Worm (Caenorhabditis elegans): ENCODE measurements around the gene cup-4.

cup-4 gene

ce11 chrIII:7872776-7873175 lies 6.5 kb downstream of the cup-4 start (continued):
- no peak for TF ChIP-seq ceh-63 (GFP tag; optimal IDR thresholded peaks at IDR 0.05)
- peak; percentile 14 for TF ChIP-seq vab-15 (tag; optimal IDR thresholded peaks at IDR 0.05)
- no peak for TF ChIP-seq ama-1 (optimal IDR thresholded peaks at IDR 0.05)
- no peak for TF ChIP-seq lir-3 (tag; optimal IDR thresholded peaks at IDR 0.05; ENCODE audit: poor library complexity)
- TF ChIP-seq lin-39 (tag; optimal IDR thresholded peaks at IDR 0.05) = no peak
- no peak for TF ChIP-seq dpl-1 (GFP tag; optimal IDR thresholded peaks at IDR 0.05)

ce11 chrIII:7873481-7873880 lies 7.2 kb downstream of the cup-4 start, which contains the start of gene tyr-1:
Gene tyr-1, plus strand, starts transcription at chrIII:7873781.
- no peak for TF ChIP-seq ets-5 (GFP tag; IDR thresholded peaks at IDR 0.05)
- TF ChIP-seq nhr-90 (tag; optimal IDR thresholded peaks at IDR 0.05; ENCODE audit: poor library complexity) = no peak
- TF ChIP-seq egl-13 (tag; optimal IDR thresholded peaks at IDR 0.05) = no peak
- TF ChIP-seq C04F5.9 (tag; optimal IDR thresholded peaks at IDR 0.05) = no peak
- no peak for TF ChIP-seq aha-1 (tag; optimal IDR thresholded peaks at IDR 0.05)
- no peak for TF ChIP-seq isw-1 (GFP tag; IDR thresholded peaks at IDR 0.05)
- TF ChIP-seq efl-1 (optimal IDR thresholded peaks at IDR 0.05) = no peak
- peak in 1 of 2 experiments; percentile 17 for TF ChIP-seq efl-1 (GFP tag; optimal IDR thresholded peaks at IDR 0.05 in 1 of 2)
- no peak for TF ChIP-seq nhr-47 (tag; optimal IDR thresholded peaks at IDR 0.05)
- TF ChIP-seq lsy-2 (tag; optimal IDR thresholded peaks at IDR 0.05) = no peak

ce11 chrIII:7877090-7877489 lies 10.8 kb downstream of the cup-4 start:
- TF ChIP-seq grh-1 (GFP tag; IDR thresholded peaks at IDR 0.05) (no peak), nhr-19 (GFP tag; conservative IDR thresholded peaks at IDR 0.05) (no peak), ama-1 (optimal IDR thresholded peaks at IDR 0.05) (no peak), aly-2 (tag; optimal IDR thresholded peaks at IDR 0.05) (no peak), zag-1 (tag; optimal IDR thresholded peaks at IDR 0.05) (no peak)

ce11 chrIII:7878852-7879329 lies 12.6 kb downstream of the cup-4 start, which contains the start of gene sup-18:
Gene sup-18, minus strand, starts transcription at chrIII:7878902.
- TF ChIP-seq fkh-4 (tag; optimal IDR thresholded peaks at IDR 0.05; ENCODE audit: borderline replicate concordance) (peak; percentile 59), dsc-1 (tag; optimal IDR thresholded peaks at IDR 0.05) (peak; percentile 87), aha-1 (tag; optimal IDR thresholded peaks at IDR 0.05) (no peak), unc-130 (tag; optimal IDR thresholded peaks at IDR 0.05) (no peak), unc-86 (tag; optimal IDR thresholded peaks at IDR 0.05) (no peak), nhr-20 (tag; optimal IDR thresholded peaks at IDR 0.05) (no peak)

- TF ChIP-seq nhr-19 (GFP tag; conservative IDR thresholded peaks at IDR 0.05) = peak; percentile 10; the same call in 1 of the 2 replicates
- TF ChIP-seq lsy-2 (tag; optimal IDR thresholded peaks at IDR 0.05) = peak in 1 of 2 experiments; percentile 54
- no peak for TF ChIP-seq tlp-1 (tag; optimal IDR thresholded peaks at IDR 0.05)
- peak; percentile 46 for TF ChIP-seq nhr-71 (tag; optimal IDR thresholded peaks at IDR 0.05)
- no peak for TF ChIP-seq unc-62 (GFP tag; optimal IDR thresholded peaks at IDR 0.05)
- TF ChIP-seq mep-1 (tag; optimal IDR thresholded peaks at IDR 0.05) = no peak
- TF ChIP-seq xbp-1 (tag; optimal IDR thresholded peaks at IDR 0.05) = no peak
- no peak for TF ChIP-seq zip-4 (GFP tag; optimal IDR thresholded peaks at IDR 0.05)
- TF ChIP-seq pax-3 (tag; optimal IDR thresholded peaks at IDR 0.05) = no peak
- peak; percentile 21 for TF ChIP-seq unc-130 (tag; optimal IDR thresholded peaks at IDR 0.05)
- no peak for TF ChIP-seq unc-98 (GFP tag; IDR thresholded peaks at IDR 0.05)
- no peak for TF ChIP-seq mdl-1 (tag; optimal IDR thresholded peaks at IDR 0.05)
- no peak for TF ChIP-seq elt-2 (tag; optimal IDR thresholded peaks at IDR 0.05)
- no peak for TF ChIP-seq C16A3.4 (tag; optimal IDR thresholded peaks at IDR 0.05)
- no peak for TF ChIP-seq lin-35 (GFP tag; optimal IDR thresholded peaks at IDR 0.05)
- peak; percentile 50 for TF ChIP-seq dsc-1 (tag; optimal IDR thresholded peaks at IDR 0.05)
- no peak for TF ChIP-seq C04F5.9 (tag; optimal IDR thresholded peaks at IDR 0.05)
- no peak for TF ChIP-seq grh-1 (GFP tag; IDR thresholded peaks at IDR 0.05)
- no peak for TF ChIP-seq nhr-76 (tag; optimal IDR thresholded peaks at IDR 0.05)
- no peak for TF ChIP-seq mef-2 (tag; optimal IDR thresholded peaks at IDR 0.05)
- TF ChIP-seq snu-23 (GFP tag; optimal IDR thresholded peaks at IDR 0.05) = peak; percentile 20
- TF ChIP-seq egl-27 (tag; optimal IDR thresholded peaks at IDR 0.05) = no peak
- TF ChIP-seq nhr-237 (tag; optimal IDR thresholded peaks at IDR 0.05) = no peak
- TF ChIP-seq ztf-11 (tag; optimal IDR thresholded peaks at IDR 0.05) = no peak
- no peak for TF ChIP-seq elt-3 (tag; optimal IDR thresholded peaks at IDR 0.05)
- no peak for TF ChIP-seq dpl-1 (GFP tag; optimal IDR thresholded peaks at IDR 0.05)
Measured at ce11 chrIII:7880132-7880715, 13.9 kb downstream of the cup-4 start.

Measured in whole organism, L1 larva.